Worm (Caenorhabditis elegans): ENCODE results near the gene twk-4.

ce11 chrII:9141110-9141509, 53.0 kb downstream of the twk-4 start:
- TF ChIP-seq ref-1 (GFP tag; conservative IDR thresholded peaks at IDR 0.05): no peak
- TF ChIP-seq flt-1 (GFP tag; IDR thresholded peaks at IDR 0.05): no peak
- TF ChIP-seq cog-1 (tag; optimal IDR thresholded peaks at IDR 0.05): no peak
- no peak for TF ChIP-seq klf-2 (GFP tag; conservative IDR thresholded peaks at IDR 0.05)
- no peak for TF ChIP-seq T22C8.4 (GFP tag; IDR thresholded peaks at IDR 0.05)
- no peak for TF ChIP-seq med-1 (GFP tag; optimal IDR thresholded peaks at IDR 0.05; ENCODE audit: insufficient read depth)
- no peak for TF ChIP-seq tab-1 (GFP tag; IDR thresholded peaks at IDR 0.05)
